Fruit fly (Drosophila melanogaster): ENCODE measurements around the gene kek3.

Gene kek3

dm6 chr2L:15629596-15630168 lies 77.2 kb downstream of the kek3 start, which contains the start of gene CG18480 (continued):
- TF ChIP-seq fd64A (GFP tag; optimal IDR thresholded peaks at IDR 0.05) (no peak), so (GFP tag; IDR thresholded peaks at IDR 0.05) (no peak), her (GFP tag; optimal IDR thresholded peaks at IDR 0.05) (no peak), D19B (GFP tag; optimal IDR thresholded peaks at IDR 0.05) (peak; percentile 9), Atf-2 (GFP tag; optimal IDR thresholded peaks at IDR 0.05) (peak; percentile 20), CG3163 (GFP tag; optimal IDR thresholded peaks at IDR 0.05) (peak; percentile 32), Ptx1 (GFP tag; IDR thresholded peaks at IDR 0.05) (peak; percentile 43; the same call in 1 of the 2 replicates), Dip2 (GFP tag; IDR thresholded peaks at IDR 0.05) (no peak), Tbp (GFP tag; optimal IDR thresholded peaks at IDR 0.05) (no peak), CG7963 (GFP tag; IDR thresholded peaks at IDR 0.05; ENCODE audit: partially characterized antibody) (no peak), CG13123 (GFP tag; optimal IDR thresholded peaks at IDR 0.05) (no peak), bigmax (GFP tag; optimal IDR thresholded peaks at IDR 0.05) (no peak), br (optimal IDR thresholded peaks at IDR 0.05) (no peak), Meics (GFP tag; optimal IDR thresholded peaks at IDR 0.05) (peak; percentile 59), Oaz (GFP tag; IDR thresholded peaks at IDR 0.05) (no peak), Doc2 (GFP tag; IDR thresholded peaks at IDR 0.05) (no peak), psq (GFP tag; optimal IDR thresholded peaks at IDR 0.05) (no peak), gfzf (GFP tag; optimal IDR thresholded peaks at IDR 0.05) (no peak), pita (GFP tag; optimal IDR thresholded peaks at IDR 0.05) (no peak), CG11695 (GFP tag; IDR thresholded peaks at IDR 0.05) (peak; percentile 56; the same call in 2 of the 3 replicates), CG10147 (GFP tag; optimal IDR thresholded peaks at IDR 0.05) (no peak), Bteb2 (GFP tag; optimal IDR thresholded peaks at IDR 0.05) (no peak), CG42726 (GFP tag; IDR thresholded peaks at IDR 0.05; ENCODE audit: partially characterized antibody) (no peak), CkIIα-i1 (GFP tag; IDR thresholded peaks at IDR 0.05) (no peak), CG8765 (GFP tag; IDR thresholded peaks at IDR 0.05) (no peak; the same call in 1 of the 2 replicates), al (GFP tag; IDR thresholded peaks at IDR 0.05) (peak; percentile 44; the same call in 1 of the 2 replicates), croc (GFP tag; conservative IDR thresholded peaks at IDR 0.05) (no peak), HmgD (GFP tag; optimal IDR thresholded peaks at IDR 0.05) (no peak), CG12659 (GFP tag; optimal IDR thresholded peaks at IDR 0.05) (peak; percentile 37), Aef1 (GFP tag; IDR thresholded peaks at IDR 0.05) (no peak), ken (GFP tag; IDR thresholded peaks at IDR 0.05) (peak; percentile 47; the same call in 1 of the 3 replicates), jumu (GFP tag; optimal IDR thresholded peaks at IDR 0.05) (no peak), Usf (GFP tag; optimal IDR thresholded peaks at IDR 0.05) (no peak), CG12104 (GFP tag; optimal IDR thresholded peaks at IDR 0.05) (no peak), CG30431 (GFP tag; optimal IDR thresholded peaks at IDR 0.05) (no peak), ranshi (GFP tag; IDR thresholded peaks at IDR 0.05) (0 out of 2 replicates have a peak, but pooled peaks have one; percentile 29), danr (GFP tag; IDR thresholded peaks at IDR 0.05) (no peak), ssp (GFP tag; IDR thresholded peaks at IDR 0.05) (no peak), CG18619 (GFP tag; optimal IDR thresholded peaks at IDR 0.05) (peak; percentile 28), prd (optimal IDR thresholded peaks at IDR 0.05) (no peak), prd (GFP tag; IDR thresholded peaks at IDR 0.05) (peak; percentile 32; the same call in 1 of the 3 replicates), CG1832 (GFP tag; optimal IDR thresholded peaks at IDR 0.05) (no peak), Myb (GFP tag; optimal IDR thresholded peaks at IDR 0.05) (peak; percentile 21), CG1647 (GFP tag; optimal IDR thresholded peaks at IDR 0.05) (no peak), wor (GFP tag; IDR thresholded peaks at IDR 0.05) (no peak), esg (GFP tag; conservative IDR thresholded peaks at IDR 0.05) (no peak), mirr (GFP tag; optimal IDR thresholded peaks at IDR 0.05) (peak; percentile 72), Fer1 (GFP tag; optimal IDR thresholded peaks at IDR 0.05) (no peak), crp (GFP tag; optimal IDR thresholded peaks at IDR 0.05) (peak in 1 of 2 experiments; percentile 25), Hmx (GFP tag; optimal IDR thresholded peaks at IDR 0.05) (no peak), NC2β (GFP tag; optimal IDR thresholded peaks at IDR 0.05) (no peak), Bgb (GFP tag; IDR thresholded peaks at IDR 0.05; ENCODE audit: partially characterized antibody) (no peak)
